Fruit fly (Drosophila melanogaster): ENCODE data around the gene Z600.

- TF ChIP-seq usp (GFP tag; optimal IDR thresholded peaks at IDR 0.05) (no peak), psq (optimal IDR thresholded peaks at IDR 0.05) (no peak), CG8478 (optimal IDR thresholded peaks at IDR 0.05) (no peak), Dll (optimal IDR thresholded peaks at IDR 0.05) (no peak), EcR (GFP tag; optimal IDR thresholded peaks at IDR 0.05) (no peak), pan (optimal IDR thresholded peaks at IDR 0.05) (no peak)
Measured at dm6 chr3L:15535228-15535598, 26.4 kb downstream of the Z600 start, which contains the start of gene CrebA.
